Worm (Caenorhabditis elegans) whole organism, young adult: ENCODE results near the gene srx-2.

Source experiments
- B0336.3 ChIP-seq: fragments of 200-800 bp; sonication (Bioruptor generic); IDR thresholded peaks from 2 replicates; pipeline ENCODE4 v1.3.6; 2022; ENCODE audit warnings: missing genetic modification characterization, missing compliant biosample characterization
- C06A6.2 ChIP-seq: fragments of 200-800 bp; sonication (Bioruptor generic); conservative IDR thresholded peaks from 2 replicates; pipeline ENCODE4 v1.3.6; 2022; ENCODE audit warnings: missing genetic modification characterization, missing compliant biosample characterization
- F22D6.2 ChIP-seq: sonication (generic microtip); optimal IDR thresholded peaks from 2 replicates; lab custom pipeline; 2016; ENCODE audit warnings: mild to moderate bottlenecking, missing genetic modification characterization, missing compliant biosample characterization
- F37B4.10 ChIP-seq: fragments of 200-800 bp; sonication (Bioruptor generic); IDR thresholded peaks from 2 replicates; pipeline ENCODE4 v1.3.6; 2022; ENCODE audit warnings: missing genetic modification characterization, missing compliant biosample characterization
- F52B5.7 ChIP-seq: sonication (generic microtip); optimal IDR thresholded peaks from 2 replicates; lab custom pipeline; 2016; ENCODE audit warnings: mild to moderate bottlenecking, missing genetic modification characterization, missing compliant biosample characterization
- F57A8.1 ChIP-seq: fragments of 200-800 bp; sonication (Bioruptor generic); optimal IDR thresholded peaks from 2 replicates; lab custom pipeline; 2018; ENCODE audit warnings: mild to moderate bottlenecking, missing genetic modification characterization, moderate library complexity, missing compliant biosample characterization
- K11D2.4 ChIP-seq: fragments of 200-800 bp; sonication (Bioruptor generic); IDR thresholded peaks from 2 replicates; pipeline ENCODE4 v1.3.6; 2022; ENCODE audit warnings: missing genetic modification reagents, missing genetic modification characterization, missing compliant biosample characterization
- K12H6.12 ChIP-seq: fragments of 200-800 bp; sonication (Bioruptor generic); optimal IDR thresholded peaks from 2 replicates; lab custom pipeline; 2018; ENCODE audit warnings: mild to moderate bottlenecking, missing genetic modification characterization, missing compliant biosample characterization
- T26A5.8 ChIP-seq: sonication (generic microtip); optimal IDR thresholded peaks from 2 replicates; lab custom pipeline; 2016; ENCODE audit warnings: missing genetic modification characterization, missing compliant biosample characterization
- Y67H2A.10 ChIP-seq: fragments of 200-800 bp; sonication (Bioruptor generic); conservative IDR thresholded peaks from 2 replicates; pipeline ENCODE4 v1.3.6; 2022; ENCODE audit warnings: missing genetic modification reagents, missing genetic modification characterization, missing compliant biosample characterization
- atf-7 ChIP-seq: sonication (generic microtip); optimal IDR thresholded peaks from 2 replicates; lab custom pipeline; 2017; ENCODE audit warnings: mild to moderate bottlenecking, missing genetic modification characterization, missing compliant biosample characterization
- athp-1 ChIP-seq: sonication (generic microtip); optimal IDR thresholded peaks from 2 replicates; lab custom pipeline; 2017; ENCODE audit warnings: mild to moderate bottlenecking, missing genetic modification characterization, missing compliant biosample characterization
- attf-5 ChIP-seq: fragments of 200-800 bp; sonication (Bioruptor generic); optimal IDR thresholded peaks from 2 replicates; lab custom pipeline; 2018; ENCODE audit warnings: mild to moderate bottlenecking, missing genetic modification characterization, missing compliant biosample characterization
- attf-6 ChIP-seq: fragments of 200-800 bp; sonication (Bioruptor generic); IDR thresholded peaks from 2 replicates; pipeline ENCODE4 v1.3.6; 2022; ENCODE audit warnings: missing genetic modification reagents, missing genetic modification characterization, missing compliant biosample characterization
- bed-2 ChIP-seq: fragments of 200-800 bp; sonication (Bioruptor generic); IDR thresholded peaks from 2 replicates; pipeline ENCODE4 v1.3.6; 2022; ENCODE audit warnings: missing genetic modification reagents, missing genetic modification characterization, missing compliant biosample characterization
- ceh-27 ChIP-seq: fragments of 200-800 bp; sonication (Bioruptor generic); optimal IDR thresholded peaks from 2 replicates; lab custom pipeline; 2018; ENCODE audit warnings: mild to moderate bottlenecking, missing genetic modification characterization, moderate library complexity, missing compliant biosample characterization
- ceh-58 ChIP-seq: fragments of 200-800 bp; sonication (Bioruptor generic); IDR thresholded peaks from 2 replicates; pipeline ENCODE4 v1.3.6; 2022; ENCODE audit warnings: missing genetic modification characterization, missing compliant biosample characterization
- ceh-79 ChIP-seq: sonication (generic microtip); optimal IDR thresholded peaks from 2 replicates; lab custom pipeline; 2017; ENCODE audit warnings: mild to moderate bottlenecking, missing genetic modification characterization, missing compliant biosample characterization
- dox-1 ChIP-seq: fragments of 200-800 bp; sonication (Bioruptor generic); IDR thresholded peaks from 2 replicates; pipeline ENCODE4 v1.3.6; 2022; ENCODE audit warnings: missing genetic modification reagents, missing genetic modification characterization, missing compliant biosample characterization
- dpff-1 ChIP-seq: sonication (generic microtip); optimal IDR thresholded peaks from 2 replicates; lab custom pipeline; 2017; ENCODE audit warnings: mild to moderate bottlenecking, missing genetic modification characterization, missing compliant biosample characterization
- egl-18 ChIP-seq: fragments of 200-800 bp; sonication (Bioruptor generic); IDR thresholded peaks from 2 replicates; pipeline ENCODE4 v1.3.6; 2022; ENCODE audit warnings: missing genetic modification reagents, missing genetic modification characterization, missing compliant biosample characterization
- ekl-4 ChIP-seq: fragments of 200-800 bp; sonication (Bioruptor generic); IDR thresholded peaks from 2 replicates; pipeline ENCODE4 v1.3.6; 2022; ENCODE audit warnings: missing genetic modification reagents, missing genetic modification characterization, missing compliant biosample characterization
- ets-4 ChIP-seq: fragments of 200-800 bp; sonication (Bioruptor generic); optimal IDR thresholded peaks from 2 replicates; lab custom pipeline; 2018; ENCODE audit warnings: mild to moderate bottlenecking, missing genetic modification characterization, missing compliant biosample characterization
- him-1 ChIP-seq: sonication (generic microtip); optimal IDR thresholded peaks from 2 replicates; lab custom pipeline; 2016; ENCODE audit warnings: missing genotype, missing genetic modification reagents, missing genetic modification characterization, missing compliant biosample characterization
- hrde-1 ChIP-seq: sonication (generic microtip); optimal IDR thresholded peaks from 2 replicates; lab custom pipeline; 2016; ENCODE audit warnings: missing genetic modification characterization, mild to moderate bottlenecking, missing compliant biosample characterization, moderate library complexity, missing genotype, missing genetic modification reagents, borderline replicate concordance
- let-526 ChIP-seq: fragments of 200-800 bp; sonication (Bioruptor generic); IDR thresholded peaks from 2 replicates; pipeline ENCODE4 v1.3.6; 2022; ENCODE audit warnings: missing genetic modification reagents, missing genetic modification characterization, missing compliant biosample characterization
- lin-40 ChIP-seq: sonication (generic microtip); optimal IDR thresholded peaks from 2 replicates; lab custom pipeline; 2016; ENCODE audit warnings: missing genetic modification characterization, mild to moderate bottlenecking, missing compliant biosample characterization, missing genotype, missing genetic modification reagents
- lsy-27 ChIP-seq: sonication (generic microtip); optimal IDR thresholded peaks from 2 replicates; lab custom pipeline; 2017; ENCODE audit warnings: missing genetic modification characterization, mild to moderate bottlenecking, missing compliant biosample characterization, antibody characterized with exemption, missing genotype, borderline replicate concordance; ENCODE audit not compliant: insufficient read depth
- madf-10 ChIP-seq: sonication (generic microtip); optimal IDR thresholded peaks from 2 replicates; lab custom pipeline; 2016; ENCODE audit warnings: mild to moderate bottlenecking, missing genetic modification characterization, missing compliant biosample characterization
- madf-3 ChIP-seq: fragments of 200-800 bp; sonication (Bioruptor generic); IDR thresholded peaks from 2 replicates; pipeline ENCODE4 v1.3.6; 2022; ENCODE audit warnings: missing genetic modification reagents, missing genetic modification characterization, missing compliant biosample characterization
- madf-8 ChIP-seq: fragments of 200-800 bp; sonication (Bioruptor generic); conservative IDR thresholded peaks from 2 replicates; pipeline ENCODE4 v1.3.6; 2022; ENCODE audit warnings: missing genetic modification reagents, missing genetic modification characterization, missing compliant biosample characterization
- mel-28 ChIP-seq: sonication (generic microtip); optimal IDR thresholded peaks from 2 replicates; lab custom pipeline; 2016; ENCODE audit warnings: borderline replicate concordance, mild to moderate bottlenecking, missing genetic modification characterization, missing compliant biosample characterization
- mxl-1 ChIP-seq: sonication (generic microtip); optimal IDR thresholded peaks from 2 replicates; lab custom pipeline; 2016; ENCODE audit warnings: missing genetic modification characterization, missing compliant biosample characterization
- nfya-2 ChIP-seq: fragments of 200-800 bp; sonication (Bioruptor generic); IDR thresholded peaks from 2 replicates; pipeline ENCODE4 v1.3.6; 2022; ENCODE audit warnings: missing genetic modification reagents, missing genetic modification characterization, missing compliant biosample characterization
- nhr-27 ChIP-seq: fragments of 200-800 bp; sonication (Bioruptor generic); optimal IDR thresholded peaks from 2 replicates; lab custom pipeline; 2018; ENCODE audit warnings: mild to moderate bottlenecking, missing genetic modification characterization, moderate library complexity, missing compliant biosample characterization
- nhr-80 ChIP-seq: sonication (generic microtip); optimal IDR thresholded peaks from 2 replicates; lab custom pipeline; 2016; ENCODE audit warnings: missing genetic modification characterization, missing compliant biosample characterization
- snpc-1.1 ChIP-seq: sonication (generic microtip); optimal IDR thresholded peaks from 2 replicates; lab custom pipeline; 2017; ENCODE audit warnings: missing genetic modification characterization, mild to moderate bottlenecking, missing compliant biosample characterization, antibody characterized with exemption, moderate library complexity, missing genotype, missing genetic modification reagents; ENCODE audit not compliant: insufficient read depth
- snpc-3.4 ChIP-seq: sonication (generic microtip); optimal IDR thresholded peaks from 2 replicates; lab custom pipeline; 2017; ENCODE audit warnings: missing genetic modification characterization, mild to moderate bottlenecking, missing compliant biosample characterization, antibody characterized with exemption, moderate library complexity, missing genotype, missing genetic modification reagents
- sptf-2 ChIP-seq: fragments of 200-800 bp; sonication (Bioruptor generic); optimal IDR thresholded peaks from 2 replicates; lab custom pipeline; 2018; ENCODE audit warnings: mild to moderate bottlenecking, missing genetic modification characterization, missing compliant biosample characterization
- tlf-1 ChIP-seq: fragments of 200-800 bp; sonication (Bioruptor generic); optimal IDR thresholded peaks from 2 replicates; lab custom pipeline; 2018; ENCODE audit warnings: mild to moderate bottlenecking, missing genetic modification characterization, missing compliant biosample characterization
- ztf-3 ChIP-seq: fragments of 200-800 bp; sonication (Bioruptor generic); optimal IDR thresholded peaks from 2 replicates; lab custom pipeline; 2018; ENCODE audit warnings: mild to moderate bottlenecking, missing genetic modification characterization, missing compliant biosample characterization

The srx-2 gene

DNA sequence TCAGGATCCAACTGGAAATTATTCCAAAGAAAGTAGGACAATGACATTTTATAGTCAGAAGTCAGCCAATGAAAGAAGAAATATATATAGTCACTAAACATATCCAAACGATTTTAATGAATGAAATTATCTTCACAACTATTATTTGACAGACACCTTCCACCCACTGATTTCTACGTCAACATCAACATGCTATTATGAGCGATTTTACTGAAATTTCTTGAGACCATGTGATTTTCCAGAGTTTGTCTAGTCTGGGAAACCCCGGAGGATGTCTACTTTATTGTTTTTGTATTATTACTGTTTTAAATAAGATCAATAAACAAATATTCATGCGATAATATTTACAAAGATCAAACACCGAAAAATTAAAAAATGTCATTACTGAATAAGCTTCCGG lies 6.3 kb downstream of the srx-2 start, which contains the start of gene srt-18:
Gene srt-18 (minus strand): TSS at position 101 of the 400 bp plus-strand sequence.
- TF ChIP-seq B0336.3 (GFP tag; lab: Robert Waterston, UW) (no peak), ets-4 (GFP tag; lab: Kevin White, UChicago) (no peak), lin-40 (no peak), mxl-1 (tag; lab: Kevin White, UChicago) (no peak), K11D2.4 (GFP tag; lab: Robert Waterston, UW) (no peak), F52B5.7 (no peak), hrde-1 (tag; lab: Kevin White, UChicago) (no peak), lsy-27 (tag; lab: Kevin White, UChicago) (no peak), bed-2 (no peak), sptf-2 (GFP tag; lab: Kevin White, UChicago) (no peak), nhr-27 (tag; lab: Kevin White, UChicago) (no peak), attf-6 (GFP tag; lab: Robert Waterston, UW) (no peak), dox-1 (GFP tag; lab: Robert Waterston, UW) (no peak)

DNA sequence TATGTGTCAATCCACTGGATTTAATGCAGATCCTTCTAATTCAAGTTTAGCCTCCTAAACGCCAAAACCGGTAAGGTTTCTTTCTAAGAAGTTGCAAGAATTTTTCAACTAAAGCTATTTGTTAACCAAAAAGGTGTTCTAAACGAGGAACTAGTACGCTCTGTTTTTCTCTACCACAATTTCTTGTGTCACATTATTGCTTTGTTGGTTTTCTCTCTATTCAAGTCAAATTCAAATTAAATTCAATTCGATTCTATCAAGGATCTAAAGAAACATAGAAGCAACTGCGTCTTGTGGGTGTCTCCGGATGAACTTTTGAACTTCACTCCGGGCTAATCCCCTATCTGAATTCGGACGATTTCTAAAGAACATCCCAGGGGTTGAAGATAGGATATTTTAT lies 7.2 kb downstream of the srx-2 start, which contains the start of gene oac-40:
Gene oac-40 (plus strand): TSS at position 301 of the 400 bp plus-strand sequence.
- no peak for TF ChIP-seq snpc-3.4 (tag; lab: Kevin White, UChicago)
- TF ChIP-seq tlf-1 (GFP tag; lab: Kevin White, UChicago): no peak
- TF ChIP-seq Y67H2A.10: no peak
- no peak for TF ChIP-seq ekl-4 (GFP tag; lab: Robert Waterston, UW)
- no peak for TF ChIP-seq C06A6.2 (GFP tag; lab: Robert Waterston, UW)
- TF ChIP-seq madf-10 (tag; lab: Kevin White, UChicago): no peak
- no peak for TF ChIP-seq ceh-79
- no peak for TF ChIP-seq dox-1 (GFP tag; lab: Robert Waterston, UW)
- no peak for TF ChIP-seq madf-8 (GFP tag; lab: Robert Waterston, UW)
- TF ChIP-seq attf-6 (GFP tag; lab: Robert Waterston, UW): no peak

DNA sequence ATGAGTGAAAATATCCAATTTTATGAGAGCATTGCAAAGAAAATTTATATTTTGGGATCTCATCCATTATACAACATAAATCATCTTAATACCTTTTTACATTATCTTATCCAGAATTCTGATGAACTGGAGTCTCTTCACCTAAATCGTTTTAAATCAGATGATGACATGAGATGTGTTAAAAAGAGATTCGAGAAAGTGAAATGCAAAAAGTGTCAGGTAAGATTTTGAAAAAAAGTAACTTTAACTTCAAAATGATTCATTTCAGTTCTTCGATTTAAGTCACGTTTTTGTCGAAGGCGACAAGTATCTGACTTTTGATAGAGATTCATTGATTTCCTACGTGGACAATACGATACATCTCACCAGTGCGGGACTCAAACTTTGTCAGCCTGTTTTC lies 9.6 kb downstream of the srx-2 start:
- no peak for TF ChIP-seq T26A5.8
- TF ChIP-seq madf-3 (GFP tag; lab: Robert Waterston, UW): no peak
- TF ChIP-seq, all 124 proteins: peak for 0

DNA sequence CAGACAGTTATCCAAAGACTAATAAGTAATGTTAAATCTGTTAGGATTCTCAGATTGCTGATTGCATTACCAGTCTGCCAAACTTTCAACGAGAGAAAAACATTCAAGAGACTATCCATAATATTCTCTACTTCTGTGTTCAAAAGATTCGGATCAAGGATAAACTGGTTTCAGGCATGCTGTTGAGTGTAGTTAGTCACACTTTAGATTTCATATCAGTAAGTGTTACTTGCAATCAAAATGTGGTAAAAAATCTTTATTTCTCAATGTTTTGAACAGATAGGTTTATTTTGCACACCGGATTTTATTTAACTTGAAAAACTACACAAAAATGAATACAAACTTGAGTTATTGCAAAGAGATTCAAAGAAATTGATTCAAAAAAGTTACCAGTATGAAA lies 12.8 kb downstream of the srx-2 start, which contains the start of gene oac-41:
Gene oac-41 (minus strand): TSS at position 101 of the 400 bp plus-strand sequence.
- TF ChIP-seq nhr-80 (no peak), mxl-1 (tag; lab: Kevin White, UChicago) (no peak), atf-7 (no peak), ztf-3 (GFP tag; lab: Kevin White, UChicago) (no peak), dpff-1 (no peak), snpc-1.1 (tag; lab: Kevin White, UChicago) (no peak), F22D6.2 (tag; lab: Kevin White, UChicago) (no peak), mel-28 (tag; lab: Kevin White, UChicago) (no peak), F37B4.10 (GFP tag; lab: Robert Waterston, UW) (no peak)
- TF ChIP-seq, all 124 proteins: peak for 0

DNA sequence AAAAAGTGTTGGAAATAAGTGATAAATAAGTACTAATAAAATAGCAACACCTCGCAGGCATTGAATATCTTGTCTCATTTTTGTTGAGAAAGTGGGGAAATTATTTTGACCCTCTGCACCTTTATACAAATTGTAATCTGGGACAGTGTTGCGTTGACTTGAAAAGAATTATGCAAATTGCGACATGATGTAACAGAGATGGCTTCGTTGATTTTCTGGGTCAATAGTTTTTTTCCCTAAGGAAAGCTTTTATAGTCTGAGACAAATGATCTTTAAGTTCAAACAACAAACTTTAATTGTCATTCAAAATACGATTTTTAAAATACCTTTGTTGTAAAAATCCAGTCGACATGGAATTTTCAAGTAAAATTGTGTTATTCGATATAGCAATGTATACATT lies 15.4 kb downstream of the srx-2 start, which contains the start of gene bus-1:
Gene bus-1 (minus strand): TSS at position 101 of the 400 bp plus-strand sequence.
- TF ChIP-seq mel-28 (tag; lab: Kevin White, UChicago) (no peak), madf-10 (tag; lab: Kevin White, UChicago) (no peak), madf-8 (GFP tag; lab: Robert Waterston, UW) (no peak), him-1 (tag; lab: Kevin White, UChicago) (no peak), let-526 (GFP tag; lab: Robert Waterston, UW) (no peak), egl-18 (GFP tag; lab: Robert Waterston, UW) (no peak), C06A6.2 (GFP tag; lab: Robert Waterston, UW) (no peak), ztf-3 (GFP tag; lab: Kevin White, UChicago) (no peak), nfya-2 (GFP tag; lab: Robert Waterston, UW) (no peak), athp-1 (no peak), Y67H2A.10 (no peak), ceh-27 (GFP tag; lab: Kevin White, UChicago) (no peak), attf-5 (no peak), F57A8.1 (GFP tag; lab: Kevin White, UChicago) (no peak), K12H6.12 (tag; lab: Kevin White, UChicago) (no peak), ceh-58 (GFP tag; lab: Robert Waterston, UW) (no peak)
